Worm (Caenorhabditis elegans) whole organism, young adult: ENCODE data around the gene F14H12.17.

Experiments
- D2030.7 ChIP-seq: fragments of 200-800 bp; sonication (Bioruptor generic); IDR thresholded peaks from 2 replicates; pipeline ENCODE4 v1.3.6; 2022; ENCODE audit warnings: missing genetic modification reagents, missing genetic modification characterization, missing compliant biosample characterization
- nfya-1 ChIP-seq: sonication (generic microtip); optimal IDR thresholded peaks from 2 replicates; lab custom pipeline; 2017; ENCODE audit warnings: antibody characterized with exemption, missing compliant biosample characterization, missing genetic modification characterization, borderline replicate concordance; ENCODE audit not compliant: insufficient read depth
- rpc-1 ChIP-seq, 2 experiments: fragments of 150-350 bp in 1 of 2; sonication (generic microtip) in 1 of 2; optimal IDR thresholded peaks; 2 replicates each; lab custom pipeline; 2014 to 2018; ENCODE audit warnings: missing biosample characterization in 1 of 2, missing genetic modification characterization in 1 of 2, missing genetic modification reagents in 1 of 2, missing genotype in 1 of 2
- snpc-4 ChIP-seq, 5 experiments: fragments of 150-350 bp in 1 of 5; sonication (generic microtip) in 4 of 5; optimal IDR thresholded peaks; 2 replicates each; lab custom pipeline; 2014 to 2018; ENCODE audit warnings: missing genetic modification characterization in 5 of 5, missing biosample characterization in 3 of 5, antibody characterized with exemption in 2 of 5, mild to moderate bottlenecking in 2 of 5, missing compliant biosample characterization in 2 of 5, missing genotype in 2 of 5, moderate library complexity in 2 of 5, missing genetic modification reagents in 1 of 5
- tbp1 ChIP-seq: fragments of 200-800 bp; sonication (Bioruptor generic); optimal IDR thresholded peaks from 2 replicates; lab custom pipeline; 2018; ENCODE audit warnings: mild to moderate bottlenecking, missing genetic modification characterization, missing compliant biosample characterization
- ztf-6 ChIP-seq: fragments of 200-800 bp; sonication (Bioruptor generic); IDR thresholded peaks from 2 replicates; pipeline ENCODE4 v1.3.6; 2022; ENCODE audit warnings: missing genetic modification reagents, missing genetic modification characterization, missing compliant biosample characterization

DNA sequence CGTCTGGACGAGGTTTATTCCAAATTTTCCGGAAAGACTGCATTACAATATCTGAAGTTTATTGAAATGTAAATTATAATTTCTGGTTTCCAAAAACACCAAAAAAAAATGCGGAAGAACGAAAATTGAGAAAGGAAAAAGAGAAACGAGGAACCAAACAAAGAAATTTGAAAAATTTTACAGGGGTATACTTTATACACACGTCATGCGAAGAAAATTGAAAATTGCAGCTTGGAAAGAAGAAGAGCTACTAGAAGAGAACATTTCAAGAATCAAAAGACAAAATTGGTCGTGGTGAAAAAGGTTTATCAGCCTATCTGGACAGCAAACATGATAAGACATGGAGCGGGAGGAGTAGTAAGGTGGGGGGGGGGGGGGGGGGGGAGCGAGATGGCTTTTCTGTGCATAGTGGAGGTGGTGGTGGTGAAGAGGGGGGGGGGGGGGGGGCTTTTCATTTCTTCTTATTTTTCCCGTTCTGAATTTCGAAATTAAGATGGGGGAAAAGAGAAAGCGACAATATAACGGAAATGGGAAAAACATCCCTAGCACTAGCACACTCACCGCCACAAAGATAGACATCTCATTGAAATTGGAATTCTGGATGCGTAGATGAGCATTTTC, 20.3 kb upstream of the F14H12.17 start, which contains the start of gene lst-2:
- TF ChIP-seq D2030.7 (GFP tag; lab: Robert Waterston, UW) (no peak), snpc-4 (GFP tag; optimal IDR thresholded peaks at IDR 0.05; lab: Kevin White, UChicago) (no peak), snpc-4 (tag; optimal IDR thresholded peaks at IDR 0.05; lab: Kevin White, UChicago) (no peak), nfya-1 (tag; lab: Kevin White, UChicago) (no peak), rpc-1 (optimal IDR thresholded peaks at IDR 0.05; lab: Kevin White, UChicago) (no peak), rpc-1 (tag; optimal IDR thresholded peaks at IDR 0.05; lab: Kevin White, UChicago) (no peak), ztf-6 (no peak), tbp1 (GFP tag; lab: Kevin White, UChicago) (no peak)
